Worm (Caenorhabditis elegans): ENCODE measurements around the gene srd-32.
A peak's percentile ranks its signal among the peaks of the same experiment; 100 is the strongest.

Gene srd-32

DNA sequence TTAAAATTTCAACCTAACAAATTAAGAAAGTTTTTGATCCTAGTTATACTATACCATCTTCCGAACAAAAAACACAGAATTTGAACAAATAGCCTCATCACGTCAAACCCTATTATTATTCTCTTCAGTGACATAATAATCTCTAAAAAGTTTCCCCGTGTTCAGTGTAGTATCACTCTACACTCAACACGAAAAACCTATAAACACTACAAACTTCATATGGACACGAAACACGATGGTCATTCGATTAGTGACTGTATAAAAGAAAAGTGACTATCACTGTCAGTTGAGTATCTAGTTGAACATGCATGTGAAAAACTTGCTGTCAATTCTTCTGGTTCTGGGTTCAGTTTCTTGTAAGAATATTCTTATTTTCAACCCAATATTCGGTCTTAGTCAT, 38.2 kb downstream of the srd-32 start, which contains the start of gene ugt-8:
Gene ugt-8, plus strand, starts transcription at position 235 of the 400 bp plus-strand sequence.
- TF ChIP-seq nhr-28 (tag; optimal IDR thresholded peaks at IDR 0.05) (peak; percentile 100), nhr-41 (GFP tag; IDR thresholded peaks at IDR 0.05) (no peak), mdl-1 (tag; optimal IDR thresholded peaks at IDR 0.05) (peak in 1 of 2 experiments; percentile 0), mxl-3 (GFP tag; optimal IDR thresholded peaks at IDR 0.05) (no peak), mes-2 (tag; optimal IDR thresholded peaks at IDR 0.05; ENCODE audit: poor library complexity, severe bottlenecking) (no peak)

DNA sequence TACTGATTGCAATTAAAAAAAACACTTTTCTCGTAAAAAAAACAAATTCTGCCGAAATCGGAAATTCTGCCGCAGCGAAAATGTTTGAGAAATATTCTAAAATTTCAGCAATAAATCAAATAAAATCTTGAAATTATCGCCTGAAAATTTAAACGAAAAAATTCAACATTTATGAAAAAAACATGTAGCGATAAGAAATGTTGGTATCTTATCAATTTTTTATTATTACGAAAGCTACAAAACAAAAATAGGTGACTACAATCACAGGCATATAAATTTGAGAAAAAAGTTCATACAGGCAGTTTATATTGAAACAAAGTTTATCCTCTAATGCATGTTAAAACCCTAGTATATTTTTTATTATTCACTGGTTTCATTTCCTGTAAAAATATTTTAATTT, 40.5 kb downstream of the srd-32 start, which contains the start of gene ugt-14:
Gene ugt-14, plus strand, starts transcription at position 301 of the 400 bp plus-strand sequence.
- no peak for TF ChIP-seq lin-15B (tag; optimal IDR thresholded peaks at IDR 0.05)
- TF ChIP-seq nhr-28 (tag; optimal IDR thresholded peaks at IDR 0.05), result peak; percentile 88

DNA sequence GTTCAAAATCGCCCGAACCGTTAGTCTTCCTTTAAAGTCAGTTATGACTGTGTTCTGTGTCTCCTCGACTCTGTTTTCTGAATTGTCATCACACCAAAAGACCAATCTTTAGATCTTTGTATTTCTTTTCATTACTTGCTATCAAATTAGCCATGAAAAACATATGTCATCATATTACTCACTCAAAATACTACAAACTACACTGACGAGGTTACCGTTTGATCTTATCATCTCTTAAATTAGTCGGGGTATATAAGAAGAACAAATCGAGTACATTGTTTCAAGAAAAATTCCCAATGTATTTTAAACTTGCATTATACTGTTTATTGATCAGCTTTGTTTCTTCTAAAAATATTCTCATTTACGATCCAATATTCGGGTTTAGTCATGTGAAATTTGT, 43.1 kb downstream of the srd-32 start, which contains the start of gene ugt-13:
Gene ugt-13, plus strand, starts transcription at position 294 of the 400 bp plus-strand sequence.
- TF ChIP-seq nhr-48 (tag; optimal IDR thresholded peaks at IDR 0.05) (peak; percentile 39), aha-1 (tag) (peak; percentile 73), tra-1 (GFP tag; IDR thresholded peaks at IDR 0.05) (no peak), nhr-11 (tag; optimal IDR thresholded peaks at IDR 0.05) (no peak), nhr-102 (tag; optimal IDR thresholded peaks at IDR 0.05) (peak; percentile 33), Y5F2A.4 (GFP tag; optimal IDR thresholded peaks at IDR 0.05) (no peak), mep-1 (tag; optimal IDR thresholded peaks at IDR 0.05) (peak; percentile 61), cey-2 (tag; optimal IDR thresholded peaks at IDR 0.05; ENCODE audit: borderline replicate concordance, insufficient read depth) (peak; percentile 47), hlh-30 (tag; optimal IDR thresholded peaks at IDR 0.05; ENCODE audit: insufficient read depth) (peak; percentile 9), nhr-28 (tag; optimal IDR thresholded peaks at IDR 0.05) (peak; percentile 94), ztf-7 (tag; optimal IDR thresholded peaks at IDR 0.05) (peak; percentile 97), lsy-2 (tag; optimal IDR thresholded peaks at IDR 0.05) (peak in 1 of 2 experiments; percentile 28)

DNA sequence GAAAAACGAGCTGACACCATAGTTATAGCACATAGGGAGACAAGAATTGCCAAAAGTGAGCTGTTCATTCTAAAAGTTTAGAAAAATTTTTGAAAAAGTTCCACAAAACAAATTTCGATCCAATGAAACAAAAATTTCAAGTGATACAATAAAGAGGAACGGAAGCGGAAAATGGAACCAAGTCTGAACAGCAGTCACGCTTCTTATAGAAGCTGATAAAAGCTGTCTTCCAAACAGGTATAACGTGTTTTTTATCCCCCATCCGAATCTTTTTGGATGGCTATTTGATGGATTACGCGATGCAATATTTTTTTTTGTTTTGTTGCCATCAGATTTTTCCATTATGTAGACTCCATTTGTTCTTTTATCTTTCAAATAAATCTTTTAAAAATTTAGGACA, 46.8 kb downstream of the srd-32 start, which contains the start of gene H23N18.5:
Gene H23N18.5, minus strand, starts transcription at position 69 of the 400 bp plus-strand sequence.
- TF ChIP-seq nhr-48 (tag; optimal IDR thresholded peaks at IDR 0.05), result peak; percentile 19
- no peak for TF ChIP-seq Y5F2A.4 (GFP tag; optimal IDR thresholded peaks at IDR 0.05)
- TF ChIP-seq hmg-1.1 (GFP tag; IDR thresholded peaks at IDR 0.05), result no peak
- TF ChIP-seq madf-9 (GFP tag; conservative IDR thresholded peaks at IDR 0.05), result no peak
- no peak for TF ChIP-seq dve-1 (tag; optimal IDR thresholded peaks at IDR 0.05; ENCODE audit: insufficient read depth)
- TF ChIP-seq tra-1 (GFP tag; IDR thresholded peaks at IDR 0.05), result no peak
- no peak for TF ChIP-seq ceh-32 (tag; optimal IDR thresholded peaks at IDR 0.05; ENCODE audit: poor library complexity)
- no peak for TF ChIP-seq ces-1 (GFP tag; optimal IDR thresholded peaks at IDR 0.05)
- no peak for TF ChIP-seq lir-3 (tag; optimal IDR thresholded peaks at IDR 0.05)
- no peak for TF ChIP-seq nhr-77 (tag; optimal IDR thresholded peaks at IDR 0.05)
- TF ChIP-seq egl-27 (tag; optimal IDR thresholded peaks at IDR 0.05), result no peak
- no peak for TF ChIP-seq zfp-3 (GFP tag; conservative IDR thresholded peaks at IDR 0.05)
- TF ChIP-seq daf-16 (GFP tag; optimal IDR thresholded peaks at IDR 0.05), result no peak
- no peak for TF ChIP-seq daf-16 (tag; optimal IDR thresholded peaks at IDR 0.05)
- no peak for TF ChIP-seq F10B5.3 (tag; optimal IDR thresholded peaks at IDR 0.05)
- TF ChIP-seq mdl-1 (tag; optimal IDR thresholded peaks at IDR 0.05), result peak in 1 of 2 experiments; percentile 33
- TF ChIP-seq nhr-102 (tag; optimal IDR thresholded peaks at IDR 0.05), result no peak
- no peak for TF ChIP-seq snpc-1.2 (GFP tag; IDR thresholded peaks at IDR 0.05)
- TF ChIP-seq nhr-28 (tag; optimal IDR thresholded peaks at IDR 0.05), result peak; percentile 43
- TF ChIP-seq Y105C5A.15 (GFP tag; IDR thresholded peaks at IDR 0.05), result no peak
- no peak for TF ChIP-seq nhr-6 (tag; optimal IDR thresholded peaks at IDR 0.05)
- TF ChIP-seq zag-1 (tag; optimal IDR thresholded peaks at IDR 0.05), result no peak
- TF ChIP-seq dmd-8 (GFP tag; IDR thresholded peaks at IDR 0.05), result no peak
- peak; percentile 16 for TF ChIP-seq hlh-11 (tag; optimal IDR thresholded peaks at IDR 0.05)
- TF ChIP-seq aly-2 (tag; optimal IDR thresholded peaks at IDR 0.05), result no peak
- TF ChIP-seq aha-1 (tag), result peak; percentile 32
- no peak for TF ChIP-seq T20F7.1 (GFP tag; optimal IDR thresholded peaks at IDR 0.05)
- no peak for TF ChIP-seq fkh-10 (GFP tag; optimal IDR thresholded peaks at IDR 0.05)
- TF ChIP-seq ztf-7 (tag; optimal IDR thresholded peaks at IDR 0.05), result no peak
- TF ChIP-seq lim-7 (GFP tag; IDR thresholded peaks at IDR 0.05), result no peak
- no peak for TF ChIP-seq mxl-3 (GFP tag; optimal IDR thresholded peaks at IDR 0.05)
- no peak for TF ChIP-seq lin-1 (GFP tag; IDR thresholded peaks at IDR 0.05)
- no peak for TF ChIP-seq ztf-11 (tag; optimal IDR thresholded peaks at IDR 0.05)
- TF ChIP-seq skn-1 (tag; optimal IDR thresholded peaks at IDR 0.05), result no peak
- no peak for TF ChIP-seq saeg-2 (GFP tag; IDR thresholded peaks at IDR 0.05)
- no peak for TF ChIP-seq F37D6.2 (tag; optimal IDR thresholded peaks at IDR 0.05)
- TF ChIP-seq snpc-4 (tag; optimal IDR thresholded peaks at IDR 0.05), result no peak
